Fruit fly (Drosophila melanogaster): Measurements from ENCODE around the gene dbr.

The dbr gene

DNA sequence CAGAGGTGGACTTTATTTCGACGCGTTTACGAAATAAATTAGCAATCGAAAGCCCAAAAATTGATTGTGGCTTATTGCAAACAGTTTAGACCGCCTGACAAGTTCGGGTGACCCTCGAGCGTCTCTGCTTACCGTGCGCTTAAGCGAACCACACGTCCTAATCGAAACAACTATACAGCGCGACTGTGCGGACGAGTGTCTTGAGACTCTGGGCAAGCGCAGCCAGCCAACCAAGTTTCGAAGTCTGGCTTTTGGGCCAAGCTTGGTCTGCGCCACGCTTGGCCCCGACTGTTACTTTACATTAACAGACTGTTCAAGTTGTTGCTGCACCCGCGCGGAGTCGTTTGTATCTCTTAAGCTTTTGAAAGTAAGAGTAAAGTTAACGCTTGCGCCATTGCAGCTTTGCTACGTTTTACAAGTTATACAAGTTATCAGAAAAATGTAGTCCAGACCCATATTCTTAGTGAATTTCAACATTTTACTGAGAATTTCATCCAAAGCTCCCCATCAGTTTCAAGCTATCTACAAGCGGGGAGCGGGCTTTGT, 7.2 kb upstream of the dbr start:
- TF ChIP-seq rgr (GFP tag; optimal IDR thresholded peaks at IDR 0.05): no peak
- no peak for TF ChIP-seq Rel (GFP tag; optimal IDR thresholded peaks at IDR 0.05)
- TF ChIP-seq Rel (tag; optimal IDR thresholded peaks at IDR 0.05): no peak
- TF ChIP-seq Hr78 (GFP tag; optimal IDR thresholded peaks at IDR 0.05): no peak
- no peak for TF ChIP-seq br (GFP tag; optimal IDR thresholded peaks at IDR 0.05)
- no peak for TF ChIP-seq sage (GFP tag; optimal IDR thresholded peaks at IDR 0.05)
- TF ChIP-seq dmrt93B (GFP tag; optimal IDR thresholded peaks at IDR 0.05): no peak
- TF ChIP-seq Hr83 (GFP tag; optimal IDR thresholded peaks at IDR 0.05; ENCODE audit: poor library complexity, severe bottlenecking): no peak
- TF ChIP-seq brk (GFP tag; optimal IDR thresholded peaks at IDR 0.05): no peak
- TF ChIP-seq Sp1 (GFP tag; optimal IDR thresholded peaks at IDR 0.05): no peak
- no peak for TF ChIP-seq Mio (GFP tag; optimal IDR thresholded peaks at IDR 0.05)
- TF ChIP-seq fru (GFP tag; optimal IDR thresholded peaks at IDR 0.05): no peak
- no peak for TF ChIP-seq OdsH (GFP tag; optimal IDR thresholded peaks at IDR 0.05)
- no peak for TF ChIP-seq GATAd (GFP tag; optimal IDR thresholded peaks at IDR 0.05)
- TF ChIP-seq psq (GFP tag; optimal IDR thresholded peaks at IDR 0.05): no peak
- TF ChIP-seq sv (GFP tag; optimal IDR thresholded peaks at IDR 0.05): no peak
- TF ChIP-seq woc (GFP tag; optimal IDR thresholded peaks at IDR 0.05): no peak
- TF ChIP-seq CG9705 (GFP tag; optimal IDR thresholded peaks at IDR 0.05): no peak
- TF ChIP-seq Dif (GFP tag; optimal IDR thresholded peaks at IDR 0.05; ENCODE audit: partially characterized antibody): no peak
- no peak for TF ChIP-seq N (GFP tag; optimal IDR thresholded peaks at IDR 0.05)

DNA sequence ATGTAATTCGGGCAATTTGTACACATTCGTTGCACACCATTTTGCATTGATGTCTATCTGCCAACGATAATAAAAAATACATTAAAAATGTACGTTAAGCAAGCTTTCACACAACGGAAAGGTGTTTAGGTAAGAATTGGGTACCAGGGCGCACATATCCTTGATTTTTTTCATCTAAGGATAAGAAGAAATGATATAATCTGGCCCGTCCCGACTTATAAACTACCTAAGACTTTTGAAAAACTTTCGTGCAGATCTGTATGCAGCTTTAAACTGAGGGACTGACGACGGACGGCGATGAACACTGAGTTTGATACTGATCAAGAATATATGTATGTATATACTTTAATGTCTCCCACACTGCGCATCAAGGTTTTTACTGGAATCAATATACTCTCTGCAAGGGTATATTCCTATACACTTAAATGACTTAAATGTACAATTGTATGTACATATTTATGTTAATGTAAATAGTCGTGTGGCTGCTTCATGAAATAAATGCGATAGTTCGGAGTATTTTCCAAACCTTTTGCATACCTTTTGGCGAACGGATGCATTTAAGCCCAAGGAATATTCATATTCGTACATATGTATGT, 830 bp upstream of the dbr start, which contains the start of gene Cda5:
Gene Cda5 (minus strand): TSS at position 51 of the 596 bp plus-strand sequence.
- TF ChIP-seq Myc (optimal IDR thresholded peaks at IDR 0.05): peak; percentile 16
- no peak for TF ChIP-seq OdsH (GFP tag; optimal IDR thresholded peaks at IDR 0.05)

DNA sequence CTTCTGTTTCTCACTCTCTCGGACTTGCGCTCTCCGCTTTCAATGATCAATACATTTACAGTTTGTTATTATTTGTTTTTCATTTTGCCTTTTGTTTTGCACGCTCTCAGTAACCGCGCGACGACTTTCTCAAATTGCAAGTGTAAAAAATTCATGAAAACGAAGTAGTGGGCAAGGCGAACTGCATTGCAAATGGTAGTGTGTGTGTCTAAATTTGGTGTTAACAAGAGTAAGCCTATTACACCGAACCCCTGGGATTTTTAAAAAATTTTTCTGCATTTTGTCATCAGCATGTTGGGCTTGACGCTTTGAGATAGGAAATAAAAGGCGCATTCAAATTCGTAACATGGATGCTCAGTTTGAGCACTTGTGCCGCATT, 986 bp downstream of the dbr start:
- TF ChIP-seq Mio (GFP tag; optimal IDR thresholded peaks at IDR 0.05) (no peak), Sp1 (GFP tag; optimal IDR thresholded peaks at IDR 0.05) (no peak), sage (GFP tag; optimal IDR thresholded peaks at IDR 0.05) (peak; percentile 6), dl (GFP tag; optimal IDR thresholded peaks at IDR 0.05; ENCODE audit: insufficient read depth in 1 of 2, partially characterized antibody in 2 of 2) (peak in 1 of 2 experiments; percentile 37), Dif (GFP tag; optimal IDR thresholded peaks at IDR 0.05; ENCODE audit: partially characterized antibody) (peak; percentile 16)

DNA sequence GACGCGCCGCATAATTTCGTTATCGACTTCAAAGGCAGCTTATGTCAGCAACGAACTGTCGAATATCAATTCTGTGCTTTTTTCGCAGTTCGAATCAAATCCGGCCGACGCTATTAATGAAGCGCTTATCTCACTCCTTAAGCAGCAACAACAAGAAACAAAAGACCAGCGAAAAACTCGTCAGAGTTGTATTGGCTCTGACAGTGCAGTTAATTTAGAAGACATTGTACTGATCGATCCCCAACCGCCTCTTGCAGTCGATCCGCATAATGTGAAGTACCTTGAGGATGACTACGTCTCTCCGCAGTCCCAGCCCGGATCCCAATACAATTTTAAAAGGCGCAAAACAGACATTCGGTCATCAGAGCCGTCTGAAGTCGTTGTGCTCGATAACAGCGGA, 3.3 kb downstream of the dbr start:
- TF ChIP-seq GATAd (GFP tag; optimal IDR thresholded peaks at IDR 0.05) (no peak), Rel (GFP tag; optimal IDR thresholded peaks at IDR 0.05) (no peak), Rel (tag; optimal IDR thresholded peaks at IDR 0.05) (peak; percentile 92)

DNA sequence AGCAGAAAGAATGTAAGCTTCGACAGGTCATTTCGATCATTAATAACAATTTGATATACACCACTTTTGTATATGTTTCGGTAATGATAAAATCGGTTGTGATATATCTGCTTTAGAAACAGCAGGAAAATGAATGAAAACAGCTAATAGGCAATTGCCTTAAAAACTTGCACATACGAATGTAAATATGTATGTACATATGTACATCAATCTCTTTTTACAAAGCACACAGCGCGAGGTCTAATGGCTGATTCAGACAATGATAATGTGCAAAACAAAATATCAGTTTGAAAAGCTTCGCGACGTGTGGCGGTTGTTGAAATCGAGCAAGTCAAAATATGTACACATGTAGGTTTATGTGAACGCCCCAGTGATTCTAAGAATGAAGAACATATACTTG, 5.2 kb downstream of the dbr start, which contains the start of gene galectin:
Gene galectin (plus strand): TSS at position 301 of the 400 bp plus-strand sequence.
- TF ChIP-seq GATAd (GFP tag; optimal IDR thresholded peaks at IDR 0.05) (no peak), sage (GFP tag; optimal IDR thresholded peaks at IDR 0.05) (peak; percentile 24), tai (GFP tag; optimal IDR thresholded peaks at IDR 0.05) (peak; percentile 19), h (GFP tag; optimal IDR thresholded peaks at IDR 0.05) (peak; percentile 26), dsf (GFP tag; optimal IDR thresholded peaks at IDR 0.05; ENCODE audit: borderline replicate concordance) (no peak), Rel (GFP tag; optimal IDR thresholded peaks at IDR 0.05) (no peak), Rel (tag; optimal IDR thresholded peaks at IDR 0.05) (peak; percentile 41)

DNA sequence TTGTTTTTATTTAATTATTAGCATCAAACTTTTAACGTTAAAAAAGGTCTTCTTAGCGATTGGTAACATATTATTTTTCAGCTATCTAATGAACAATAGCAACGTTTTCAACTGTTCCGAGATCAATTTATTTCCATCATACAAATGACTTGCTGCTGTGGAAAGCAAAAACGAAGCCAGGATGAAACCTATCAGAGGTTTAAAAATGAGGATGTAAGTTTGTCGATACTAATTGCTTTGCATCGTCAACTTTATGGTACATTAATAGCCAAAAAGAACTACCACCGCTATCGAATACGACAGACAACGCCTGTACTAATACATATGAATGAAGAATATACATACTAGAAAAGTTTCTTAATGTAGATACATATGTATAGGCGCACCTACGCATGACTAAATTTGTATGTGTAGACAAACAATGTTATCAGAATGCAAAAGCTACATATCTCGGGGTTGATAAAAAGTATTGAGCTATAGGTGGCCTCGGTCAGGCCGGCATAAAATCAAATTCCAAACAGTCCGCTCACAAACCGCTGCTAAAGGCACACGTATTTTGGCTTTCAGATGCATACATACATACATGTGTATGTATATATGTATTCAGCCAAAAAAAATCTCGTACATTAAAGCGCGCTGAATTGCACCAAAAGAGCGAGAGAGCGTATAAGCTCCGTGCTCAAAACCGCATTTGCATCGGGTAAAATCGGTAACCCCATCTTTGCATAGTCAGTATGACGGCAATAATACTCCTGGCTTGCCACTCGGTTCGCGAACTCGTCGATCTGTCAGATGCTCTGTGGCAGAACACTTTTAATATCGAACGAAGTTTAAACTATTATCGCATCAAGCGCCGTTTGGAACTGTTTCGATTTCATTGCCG, 5.8 kb downstream of the dbr start:
- TF ChIP-seq dl (GFP tag; optimal IDR thresholded peaks at IDR 0.05; ENCODE audit: insufficient read depth in 1 of 2, partially characterized antibody in 2 of 2): peak; percentile 29 to 35
- TF ChIP-seq Hr78 (GFP tag; optimal IDR thresholded peaks at IDR 0.05): no peak
- TF ChIP-seq Hnf4 (GFP tag; optimal IDR thresholded peaks at IDR 0.05): no peak
- TF ChIP-seq sv (GFP tag; optimal IDR thresholded peaks at IDR 0.05): no peak
- TF ChIP-seq OdsH (GFP tag; optimal IDR thresholded peaks at IDR 0.05): peak; percentile 30
- peak in 1 of 2 experiments; percentile 4 for TF ChIP-seq foxo (GFP tag; optimal IDR thresholded peaks at IDR 0.05)
- TF ChIP-seq Dif (GFP tag; optimal IDR thresholded peaks at IDR 0.05; ENCODE audit: partially characterized antibody): peak; percentile 64
- TF ChIP-seq CG9705 (GFP tag; optimal IDR thresholded peaks at IDR 0.05): no peak
- peak; percentile 7 for TF ChIP-seq brk (GFP tag; optimal IDR thresholded peaks at IDR 0.05)
- no peak for TF ChIP-seq fru (GFP tag; optimal IDR thresholded peaks at IDR 0.05)
- TF ChIP-seq Sp1 (GFP tag; optimal IDR thresholded peaks at IDR 0.05): peak; percentile 31
- TF ChIP-seq Mio (GFP tag; optimal IDR thresholded peaks at IDR 0.05): no peak
- TF ChIP-seq Hr83 (GFP tag; optimal IDR thresholded peaks at IDR 0.05; ENCODE audit: poor library complexity, severe bottlenecking): no peak
- no peak for TF ChIP-seq Rel (GFP tag; optimal IDR thresholded peaks at IDR 0.05)
- TF ChIP-seq Rel (tag; optimal IDR thresholded peaks at IDR 0.05): peak; percentile 18
- no peak for TF ChIP-seq N (GFP tag; optimal IDR thresholded peaks at IDR 0.05)
- TF ChIP-seq Vsx2 (GFP tag; optimal IDR thresholded peaks at IDR 0.05; ENCODE audit: partially characterized antibody): peak; percentile 23
- no peak for TF ChIP-seq lola (GFP tag; optimal IDR thresholded peaks at IDR 0.05)
- TF ChIP-seq dsf (GFP tag; optimal IDR thresholded peaks at IDR 0.05; ENCODE audit: borderline replicate concordance): no peak
- no peak for TF ChIP-seq Jra (GFP tag; optimal IDR thresholded peaks at IDR 0.05)
- TF ChIP-seq usp (GFP tag; optimal IDR thresholded peaks at IDR 0.05): no peak
- TF ChIP-seq Abd-B (GFP tag; optimal IDR thresholded peaks at IDR 0.05): no peak
- no peak for TF ChIP-seq CG32264 (GFP tag; optimal IDR thresholded peaks at IDR 0.05)
- no peak for TF ChIP-seq tai (GFP tag; optimal IDR thresholded peaks at IDR 0.05)
- no peak for TF ChIP-seq dmrt93B (GFP tag; optimal IDR thresholded peaks at IDR 0.05)

Data from whole organism, wandering third instar larva.